Fruit fly (Drosophila melanogaster): ENCODE results near the gene Ctu2.

dm6 chr2L:19518636-19519086, 25.6 kb upstream of the Ctu2 start, which contains the start of gene CG10132:
- TF ChIP-seq Clk (GFP tag; optimal IDR thresholded peaks at IDR 0.05) (no peak), CG5204 (GFP tag; optimal IDR thresholded peaks at IDR 0.05) (no peak), bab1 (GFP tag; optimal IDR thresholded peaks at IDR 0.05) (no peak), kay (GFP tag; ENCODE audit: borderline replicate concordance) (no peak), toe (GFP tag; optimal IDR thresholded peaks at IDR 0.05) (no peak)

All from whole organism, adult.